Worm (Caenorhabditis elegans) whole organism, L2 larva: ENCODE measurements around the gene rpn-1.

ENCODE experiments used
- C34F6.9 ChIP-seq: fragments of 150-350 bp; optimal IDR thresholded peaks from 2 replicates; lab custom pipeline; 2014; ENCODE audit warnings: missing biosample characterization, missing genetic modification characterization
- F13H6.1 ChIP-seq: sonication (generic microtip); optimal IDR thresholded peaks from 2 replicates; lab custom pipeline; 2016; ENCODE audit warnings: missing genetic modification characterization, missing compliant biosample characterization
- Y55F3AM.14 ChIP-seq: fragments of 200-800 bp; sonication (Bioruptor generic); optimal IDR thresholded peaks from 2 replicates; lab custom pipeline; 2018; ENCODE audit warnings: mild to moderate bottlenecking, missing genetic modification characterization, missing compliant biosample characterization
- ZK546.5 ChIP-seq: sonication (generic microtip); optimal IDR thresholded peaks from 2 replicates; lab custom pipeline; 2017; ENCODE audit warnings: missing biosample characterization, missing genetic modification characterization
- alr-1 ChIP-seq: fragments of 150-350 bp; optimal IDR thresholded peaks from 2 replicates; lab custom pipeline; 2014; ENCODE audit warnings: missing biosample characterization, missing genetic modification characterization
- aly-2 ChIP-seq: fragments of 150-350 bp; optimal IDR thresholded peaks from 2 replicates; lab custom pipeline; 2014; ENCODE audit warnings: missing biosample characterization, missing genetic modification characterization
- ama-1 ChIP-seq: fragments of 150-350 bp; optimal IDR thresholded peaks from 2 replicates; lab custom pipeline; 2018; ENCODE audit warnings: inconsistent platforms
- blmp-1 ChIP-seq: sonication (generic microtip); optimal IDR thresholded peaks from 2 replicates; lab custom pipeline; 2017; ENCODE audit warnings: missing genetic modification characterization, mild to moderate bottlenecking, missing compliant biosample characterization, antibody characterized with exemption, moderate library complexity; ENCODE audit not compliant: insufficient read depth
- ceh-16 ChIP-seq: fragments of 150-350 bp; optimal IDR thresholded peaks from 2 replicates; lab custom pipeline; 2014; ENCODE audit warnings: missing biosample characterization, missing genetic modification characterization
- ceh-82 ChIP-seq: fragments of 150-350 bp; optimal IDR thresholded peaks from 2 replicates; lab custom pipeline; 2014; ENCODE audit warnings: missing biosample characterization, missing genetic modification characterization
- crh-2 ChIP-seq: sonication (generic microtip); optimal IDR thresholded peaks from 2 replicates; lab custom pipeline; 2017; ENCODE audit warnings: missing biosample characterization, missing genetic modification characterization
- dmd-4 ChIP-seq: sonication (generic microtip); optimal IDR thresholded peaks from 2 replicates; lab custom pipeline; 2017; ENCODE audit warnings: missing biosample characterization, missing genetic modification characterization
- egl-27 ChIP-seq: sonication (generic microtip); optimal IDR thresholded peaks from 3 replicates; lab custom pipeline; 2017; ENCODE audit warnings: missing biosample characterization, missing genetic modification reagents, missing genetic modification characterization
- elt-1 ChIP-seq: fragments of 150-350 bp; optimal IDR thresholded peaks from 2 replicates; lab custom pipeline; 2014; ENCODE audit warnings: missing biosample characterization, missing genetic modification characterization
- gmeb-1 ChIP-seq: fragments of 150-350 bp; optimal IDR thresholded peaks from 2 replicates; lab custom pipeline; 2014; ENCODE audit warnings: missing biosample characterization, missing genetic modification characterization
- lin-11 ChIP-seq: fragments of 150-350 bp; sonication (generic microtip); optimal IDR thresholded peaks from 2 replicates; lab custom pipeline; 2014; ENCODE audit warnings: missing biosample characterization, missing genetic modification characterization, inconsistent platforms, mixed read lengths
- lin-13 ChIP-seq: fragments of 150-350 bp; optimal IDR thresholded peaks from 2 replicates; lab custom pipeline; 2014; ENCODE audit warnings: missing biosample characterization, missing genetic modification reagents, missing genetic modification characterization
- lin-39 ChIP-seq: fragments of 150-350 bp; optimal IDR thresholded peaks from 2 replicates; lab custom pipeline; 2014; ENCODE audit warnings: missing biosample characterization, missing genetic modification reagents, missing genetic modification characterization
- lsy-2 ChIP-seq, 2 experiments: fragments of 150-350 bp in 1 of 2; sonication (generic microtip) in 1 of 2; optimal IDR thresholded peaks; 2 replicates each; lab custom pipeline; 2014 to 2017; ENCODE audit warnings: missing biosample characterization in 2 of 2, missing genetic modification characterization in 2 of 2
- mbf-1 ChIP-seq: sonication (generic microtip); optimal IDR thresholded peaks from 2 replicates; lab custom pipeline; 2017; ENCODE audit warnings: missing biosample characterization, missing genetic modification characterization
- mdl-1 ChIP-seq, 2 experiments: fragments of 150-350 bp in 1 of 2; sonication (generic microtip) in 1 of 2; optimal IDR thresholded peaks; 2 replicates each; lab custom pipeline; 2017; ENCODE audit warnings: missing biosample characterization in 2 of 2, missing genetic modification characterization in 2 of 2
- nhr-10 ChIP-seq: sonication (generic microtip); optimal IDR thresholded peaks from 2 replicates; lab custom pipeline; 2017; ENCODE audit warnings: missing biosample characterization, missing genetic modification characterization
- nhr-11 ChIP-seq: fragments of 150-350 bp; optimal IDR thresholded peaks from 2 replicates; lab custom pipeline; 2014; ENCODE audit warnings: missing biosample characterization, missing genetic modification characterization
- nhr-129 ChIP-seq: fragments of 150-350 bp; optimal IDR thresholded peaks from 2 replicates; lab custom pipeline; 2014; ENCODE audit warnings: missing biosample characterization, missing genetic modification characterization
- nhr-21 ChIP-seq: fragments of 150-350 bp; optimal IDR thresholded peaks from 2 replicates; lab custom pipeline; 2014; ENCODE audit warnings: missing biosample characterization, missing genetic modification characterization
- nhr-23 ChIP-seq: fragments of 150-350 bp; optimal IDR thresholded peaks from 2 replicates; lab custom pipeline; 2014; ENCODE audit warnings: missing biosample characterization, missing genetic modification reagents, missing genetic modification characterization
- nhr-6 ChIP-seq: fragments of 150-350 bp; optimal IDR thresholded peaks from 2 replicates; lab custom pipeline; 2014; ENCODE audit warnings: missing biosample characterization, missing genetic modification characterization
- nhr-77 ChIP-seq: fragments of 150-350 bp; optimal IDR thresholded peaks from 2 replicates; lab custom pipeline; 2014; ENCODE audit warnings: missing biosample characterization, missing genetic modification characterization
- sem-4 ChIP-seq: fragments of 150-350 bp; optimal IDR thresholded peaks from 2 replicates; lab custom pipeline; 2014; ENCODE audit warnings: missing biosample characterization, missing genetic modification reagents, missing genetic modification characterization
- skn-1 ChIP-seq: sonication (generic microtip); optimal IDR thresholded peaks from 2 replicates; lab custom pipeline; 2017; ENCODE audit warnings: missing biosample characterization, missing genetic modification characterization
- sma-3 ChIP-seq: sonication (generic microtip); optimal IDR thresholded peaks from 2 replicates; lab custom pipeline; 2016; ENCODE audit warnings: missing genetic modification reagents, missing genetic modification characterization, missing compliant biosample characterization
- sma-9 ChIP-seq, 2 experiments: fragments of 150-350 bp in 1 of 2; sonication (generic microtip) in 1 of 2; optimal IDR thresholded peaks; 2 replicates each; lab custom pipeline; 2014 to 2016; ENCODE audit warnings: missing genetic modification characterization in 2 of 2, mild to moderate bottlenecking in 1 of 2, missing biosample characterization in 1 of 2, missing compliant biosample characterization in 1 of 2, missing genetic modification reagents in 1 of 2, moderate library complexity in 1 of 2
- snpc-4 ChIP-seq: fragments of 150-350 bp; optimal IDR thresholded peaks from 2 replicates; lab custom pipeline; 2014; ENCODE audit warnings: missing biosample characterization, missing genetic modification characterization
- unc-39 ChIP-seq: fragments of 150-350 bp; optimal IDR thresholded peaks from 2 replicates; lab custom pipeline; 2014; ENCODE audit warnings: missing biosample characterization, missing genetic modification characterization
- unc-62 ChIP-seq: fragments of 150-350 bp; optimal IDR thresholded peaks from 2 replicates; lab custom pipeline; 2014; ENCODE audit warnings: missing biosample characterization, missing genetic modification reagents, missing genetic modification characterization
- zag-1 ChIP-seq: fragments of 150-350 bp; optimal IDR thresholded peaks from 2 replicates; lab custom pipeline; 2014; ENCODE audit warnings: missing biosample characterization, missing genetic modification characterization
- ztf-1 ChIP-seq: fragments of 200-800 bp; sonication (Bioruptor generic); conservative IDR thresholded peaks from 2 replicates; pipeline ENCODE4 v1.3.6; 2022; ENCODE audit warnings: missing genetic modification characterization, missing compliant biosample characterization
- ztf-11 ChIP-seq: sonication (generic microtip); optimal IDR thresholded peaks from 2 replicates; lab custom pipeline; 2017; ENCODE audit warnings: missing biosample characterization, missing genetic modification characterization
- ztf-4 ChIP-seq: fragments of 150-350 bp; optimal IDR thresholded peaks from 2 replicates; lab custom pipeline; 2014; ENCODE audit warnings: missing biosample characterization, missing genetic modification characterization

The rpn-1 gene

DNA sequence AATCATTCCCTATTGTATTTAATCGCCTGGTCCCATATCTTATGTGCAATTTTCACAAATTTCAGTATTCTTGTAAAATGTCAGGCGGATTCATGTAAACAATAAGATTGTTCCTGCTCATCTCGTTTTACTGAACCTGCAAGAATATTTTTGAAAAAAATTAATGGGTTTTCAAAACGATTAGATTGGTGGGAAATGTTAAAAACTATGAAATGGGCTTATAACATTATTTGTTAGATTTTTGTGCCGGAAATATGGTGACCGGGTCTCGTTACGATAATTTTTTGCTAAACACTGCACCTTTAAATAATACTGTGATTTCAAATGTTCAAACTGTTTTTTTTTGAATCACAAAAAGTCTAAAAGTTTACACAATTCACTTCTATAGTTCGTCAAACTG lies 4.3 kb downstream of the rpn-1 start:
- TF ChIP-seq lin-11 (tag; lab: Kevin White, UChicago) (no peak), egl-27 (tag; lab: Kevin White, UChicago) (no peak), ceh-82 (tag; lab: Kevin White, UChicago) (no peak), skn-1 (tag; lab: Kevin White, UChicago) (no peak), ceh-16 (tag; lab: Kevin White, UChicago) (no peak), lsy-2 (tag; optimal IDR thresholded peaks at IDR 0.05; lab: Kevin White, UChicago) (no peak), nhr-23 (tag; lab: Kevin White, UChicago) (no peak), nhr-6 (tag; lab: Kevin White, UChicago) (no peak), snpc-4 (tag; lab: Kevin White, UChicago) (no peak), unc-62 (GFP tag; lab: Kevin White, UChicago) (no peak), mbf-1 (tag; lab: Kevin White, UChicago) (no peak), zag-1 (tag; lab: Kevin White, UChicago) (no peak), nhr-21 (tag; lab: Kevin White, UChicago) (no peak), elt-1 (tag; lab: Kevin White, UChicago) (no peak), nhr-129 (tag; lab: Kevin White, UChicago) (no peak), ztf-1 (GFP tag; lab: Robert Waterston, UW) (no peak), ama-1 (lab: Kevin White, UChicago) (no peak)

DNA sequence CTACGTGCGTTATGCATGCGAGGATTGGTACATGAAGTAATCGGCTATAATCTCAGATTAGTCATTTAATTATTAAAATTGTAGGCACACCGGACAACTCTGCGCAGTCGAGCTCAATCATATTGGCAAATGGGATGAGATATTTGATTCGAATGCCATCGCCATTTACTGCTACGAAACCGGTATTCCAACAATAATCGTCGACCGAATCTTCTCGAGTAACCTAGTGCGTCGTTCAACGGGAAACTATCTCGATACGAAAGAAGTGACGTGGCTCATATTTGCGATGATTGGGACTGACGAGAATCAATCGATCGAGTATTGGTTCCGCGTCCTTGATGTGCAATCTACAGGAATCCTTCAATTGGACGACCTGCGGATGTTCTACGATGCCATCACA lies 5.1 kb downstream of the rpn-1 start:
- TF ChIP-seq sma-9 (GFP tag; optimal IDR thresholded peaks at IDR 0.05; lab: Kevin White, UChicago) (no peak), sma-9 (tag; optimal IDR thresholded peaks at IDR 0.05; lab: Kevin White, UChicago) (no peak), ceh-82 (tag; lab: Kevin White, UChicago) (no peak), nhr-11 (tag; lab: Kevin White, UChicago) (no peak), nhr-10 (no peak), mdl-1 (tag; optimal IDR thresholded peaks at IDR 0.05; lab: Kevin White, UChicago) (no peak), dmd-4 (no peak)

DNA sequence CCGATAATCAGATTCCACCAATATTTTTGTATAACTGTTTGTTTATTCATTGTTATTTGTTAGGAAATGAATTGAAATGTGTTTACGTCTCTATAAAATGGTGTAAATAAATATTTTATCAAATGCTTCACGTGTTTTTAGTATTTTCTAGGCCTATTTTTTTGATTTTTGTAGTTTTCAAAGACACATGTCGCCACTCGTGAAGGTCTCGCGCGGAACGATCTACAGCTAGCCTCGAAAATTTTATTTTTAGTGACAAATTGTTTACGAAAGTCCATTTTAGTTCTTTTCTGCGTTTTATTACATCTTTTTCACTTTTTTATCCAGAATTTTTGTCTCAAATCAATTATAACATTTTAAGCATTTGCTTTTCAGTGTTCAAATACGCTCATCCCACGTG lies 6.1 kb downstream of the rpn-1 start, which contains the start of gene T22D1.5:
T22D1.5 (plus strand) TSS at position 376 of the 400 bp plus-strand sequence.
- TF ChIP-seq sma-9 (GFP tag; optimal IDR thresholded peaks at IDR 0.05; lab: Kevin White, UChicago): no peak
- TF ChIP-seq sma-9 (tag; optimal IDR thresholded peaks at IDR 0.05; lab: Kevin White, UChicago): no peak
- no peak for TF ChIP-seq lin-13
- no peak for TF ChIP-seq ceh-82 (tag; lab: Kevin White, UChicago)
- no peak for TF ChIP-seq ztf-4 (tag; lab: Kevin White, UChicago)
- no peak for TF ChIP-seq unc-39
- no peak for TF ChIP-seq F13H6.1 (tag; lab: Kevin White, UChicago)
- TF ChIP-seq crh-2 (tag; lab: Kevin White, UChicago): no peak
- no peak for TF ChIP-seq snpc-4 (tag; lab: Kevin White, UChicago)
- TF ChIP-seq blmp-1 (tag; lab: Kevin White, UChicago): no peak
- no peak for TF ChIP-seq alr-1 (tag; lab: Kevin White, UChicago)
- TF ChIP-seq lin-39 (tag; lab: Kevin White, UChicago): no peak
- TF ChIP-seq skn-1 (tag; lab: Kevin White, UChicago): no peak
- TF ChIP-seq nhr-77: no peak
- TF ChIP-seq mbf-1 (tag; lab: Kevin White, UChicago): no peak
- no peak for TF ChIP-seq ztf-11 (tag; lab: Kevin White, UChicago)

DNA sequence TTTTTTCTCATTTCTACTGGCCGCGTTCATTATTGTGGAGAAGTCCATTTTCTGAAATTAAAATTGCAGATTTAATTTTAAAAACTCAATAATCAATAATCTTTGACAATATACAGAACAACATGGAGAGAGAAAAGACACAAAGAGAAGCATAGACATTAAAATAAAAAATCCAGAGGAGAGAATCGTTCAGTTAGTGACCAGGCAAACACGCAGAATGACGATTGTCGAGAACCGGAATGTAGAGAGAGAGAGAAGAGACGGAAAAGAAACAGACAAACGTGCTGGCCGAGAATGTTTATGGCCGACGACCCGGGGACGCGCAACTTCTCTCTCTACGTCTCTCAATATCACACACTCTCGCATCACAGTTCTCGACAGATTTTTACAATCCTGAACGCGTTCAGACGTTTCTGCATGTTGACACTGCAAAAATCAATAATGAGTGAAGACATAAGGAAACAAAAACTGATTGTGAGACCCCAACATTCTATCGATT lies 22.1 kb downstream of the rpn-1 start, which contains the start of the genes T05A12.3 and T05A12.4:
T05A12.3 (minus strand) TSS at position 51 of the 499 bp plus-strand sequence.
T05A12.4 (plus strand) TSS at position 348 of the 499 bp plus-strand sequence.
- no peak for TF ChIP-seq Y55F3AM.14
- peak; percentile 4 for TF ChIP-seq gmeb-1
- peak; percentile 30 for TF ChIP-seq blmp-1 (tag; lab: Kevin White, UChicago)
- TF ChIP-seq sem-4: peak; percentile 19
- peak; percentile 73 for TF ChIP-seq C34F6.9
- no peak for TF ChIP-seq ZK546.5 (tag; lab: Kevin White, UChicago)
- no peak for TF ChIP-seq aly-2 (tag; lab: Kevin White, UChicago)
- TF ChIP-seq lsy-2 (tag; optimal IDR thresholded peaks at IDR 0.05; lab: Kevin White, UChicago): no peak
- TF ChIP-seq sma-3 (GFP tag; lab: Kevin White, UChicago): peak; percentile 7
